Worm (Caenorhabditis elegans) whole organism, late embryonic: ENCODE measurements around the gene K07E1.1.

ENCODE experiments used
- C08G9.2 ChIP-seq: sonication (generic microtip); optimal IDR thresholded peaks from 2 replicates; lab custom pipeline; 2016; ENCODE audit warnings: mild to moderate bottlenecking, missing genetic modification characterization, moderate library complexity, missing compliant biosample characterization
- F13H6.1 ChIP-seq: sonication (generic microtip); optimal IDR thresholded peaks from 2 replicates; lab custom pipeline; 2016; ENCODE audit warnings: missing genetic modification characterization, missing compliant biosample characterization
- K02D7.2 ChIP-seq: sonication (generic microtip); optimal IDR thresholded peaks from 2 replicates; lab custom pipeline; 2017; ENCODE audit warnings: mild to moderate bottlenecking, missing genetic modification characterization, missing compliant biosample characterization
- Y22D7AL.16 ChIP-seq: sonication (generic microtip); optimal IDR thresholded peaks from 2 replicates; lab custom pipeline; 2016; ENCODE audit warnings: missing genetic modification characterization, missing compliant biosample characterization
- ahr-1 ChIP-seq: sonication (generic microtip); optimal IDR thresholded peaks from 2 replicates; lab custom pipeline; 2016; ENCODE audit warnings: missing genetic modification characterization, missing compliant biosample characterization
- ceh-24 ChIP-seq: sonication (generic microtip); optimal IDR thresholded peaks from 2 replicates; lab custom pipeline; 2016; ENCODE audit warnings: mild to moderate bottlenecking, missing genetic modification characterization, missing compliant biosample characterization
- ceh-30 ChIP-seq: fragments of 150-350 bp; optimal IDR thresholded peaks from 2 replicates; lab custom pipeline; 2014; ENCODE audit warnings: missing biosample characterization, missing genetic modification characterization
- ceh-31 ChIP-seq: sonication (generic microtip); optimal IDR thresholded peaks from 2 replicates; lab custom pipeline; 2016; ENCODE audit warnings: missing genetic modification characterization, missing compliant biosample characterization
- ceh-34 ChIP-seq: sonication (generic microtip); optimal IDR thresholded peaks from 2 replicates; lab custom pipeline; 2016; ENCODE audit warnings: mild to moderate bottlenecking, missing genetic modification characterization, missing compliant biosample characterization
- ceh-45 ChIP-seq: fragments of 200-800 bp; sonication (Bioruptor generic); IDR thresholded peaks from 2 replicates; pipeline ENCODE4 v1.3.6; 2022; ENCODE audit warnings: missing genetic modification reagents, missing genetic modification characterization, missing compliant biosample characterization
- ceh-48 ChIP-seq: sonication (generic microtip); optimal IDR thresholded peaks from 2 replicates; lab custom pipeline; 2016; ENCODE audit warnings: missing genetic modification characterization, inconsistent platforms, missing compliant biosample characterization
- ceh-6 ChIP-seq: fragments of 200-800 bp; sonication (Bioruptor generic); optimal IDR thresholded peaks from 2 replicates; lab custom pipeline; 2018; ENCODE audit warnings: mild to moderate bottlenecking, missing genetic modification characterization, missing compliant biosample characterization
- che-1 ChIP-seq: sonication (generic microtip); optimal IDR thresholded peaks from 2 replicates; lab custom pipeline; 2016; ENCODE audit warnings: mild to moderate bottlenecking, missing genetic modification characterization, missing compliant biosample characterization
- elt-2 ChIP-seq: sonication (generic microtip); optimal IDR thresholded peaks from 2 replicates; lab custom pipeline; 2016; ENCODE audit warnings: missing genetic modification reagents, missing genetic modification characterization, missing compliant biosample characterization
- eyg-1 ChIP-seq: sonication (generic microtip); optimal IDR thresholded peaks from 2 replicates; lab custom pipeline; 2016; ENCODE audit warnings: missing genotype, missing genetic modification characterization, missing compliant biosample characterization
- fkh-10 ChIP-seq: fragments of 150-350 bp; optimal IDR thresholded peaks from 2 replicates; lab custom pipeline; 2014; ENCODE audit warnings: missing biosample characterization, missing genetic modification reagents, missing genetic modification characterization
- hlh-13 ChIP-seq: fragments of 200-800 bp; sonication (Bioruptor generic); optimal IDR thresholded peaks from 2 replicates; lab custom pipeline; 2018; ENCODE audit warnings: mild to moderate bottlenecking, missing genetic modification characterization, missing compliant biosample characterization
- hlh-15 ChIP-seq: sonication (generic microtip); optimal IDR thresholded peaks from 2 replicates; lab custom pipeline; 2016; ENCODE audit warnings: missing genetic modification characterization, missing compliant biosample characterization
- hlh-30 ChIP-seq: sonication (generic microtip); optimal IDR thresholded peaks from 2 replicates; lab custom pipeline; 2017; ENCODE audit warnings: antibody characterized with exemption, missing genetic modification characterization, missing compliant biosample characterization; ENCODE audit not compliant: insufficient read depth
- hlh-6 ChIP-seq: sonication (generic microtip); optimal IDR thresholded peaks from 2 replicates; lab custom pipeline; 2016; ENCODE audit warnings: missing genotype, missing genetic modification characterization, missing compliant biosample characterization
- lim-6 ChIP-seq: sonication (generic microtip); optimal IDR thresholded peaks from 2 replicates; lab custom pipeline; 2016; ENCODE audit warnings: missing genetic modification characterization, missing compliant biosample characterization
- lin-11 ChIP-seq: fragments of 200-800 bp; sonication (Bioruptor generic); optimal IDR thresholded peaks from 2 replicates; lab custom pipeline; 2018; ENCODE audit warnings: mild to moderate bottlenecking, missing genetic modification characterization, missing compliant biosample characterization
- nfya-1 ChIP-seq: sonication (generic microtip); optimal IDR thresholded peaks from 2 replicates; lab custom pipeline; 2017; ENCODE audit warnings: missing genetic modification characterization, mild to moderate bottlenecking, missing compliant biosample characterization, antibody characterized with exemption, moderate library complexity
- odd-2 ChIP-seq: sonication (generic microtip); optimal IDR thresholded peaks from 2 replicates; lab custom pipeline; 2017; ENCODE audit warnings: antibody characterized with exemption, mild to moderate bottlenecking, missing genetic modification characterization, missing compliant biosample characterization
- pag-3 ChIP-seq: sonication (generic microtip); optimal IDR thresholded peaks from 2 replicates; lab custom pipeline; 2016; ENCODE audit warnings: missing compliant biosample characterization, missing genetic modification characterization, borderline replicate concordance
- pat-9 ChIP-seq: fragments of 200-800 bp; sonication (Bioruptor generic); optimal IDR thresholded peaks from 2 replicates; lab custom pipeline; 2018; ENCODE audit warnings: mild to moderate bottlenecking, missing genetic modification characterization, moderate library complexity, missing compliant biosample characterization
- pax-1 ChIP-seq: fragments of 150-350 bp; optimal IDR thresholded peaks from 2 replicates; lab custom pipeline; 2014; ENCODE audit warnings: missing biosample characterization, missing genetic modification characterization
- pha-2 ChIP-seq: sonication (generic microtip); optimal IDR thresholded peaks from 2 replicates; lab custom pipeline; 2017; ENCODE audit warnings: mild to moderate bottlenecking, missing genetic modification characterization, missing compliant biosample characterization
- ref-2 ChIP-seq: sonication (generic microtip); optimal IDR thresholded peaks from 2 replicates; lab custom pipeline; 2016; ENCODE audit warnings: missing genetic modification characterization, missing compliant biosample characterization
- sox-2 ChIP-seq: fragments of 200-800 bp; sonication (Bioruptor generic); IDR thresholded peaks from 2 replicates; pipeline ENCODE4 v1.3.6; 2022; ENCODE audit warnings: missing genetic modification reagents, missing genetic modification characterization, missing compliant biosample characterization
- tbx-2 ChIP-seq: sonication (generic microtip); optimal IDR thresholded peaks from 2 replicates; lab custom pipeline; 2016; ENCODE audit warnings: missing genetic modification characterization, missing compliant biosample characterization
- ttx-3 ChIP-seq: sonication (generic microtip); optimal IDR thresholded peaks from 2 replicates; lab custom pipeline; 2016; ENCODE audit warnings: missing genetic modification reagents, missing genetic modification characterization, missing compliant biosample characterization
- unc-42 ChIP-seq: sonication (generic microtip); optimal IDR thresholded peaks from 2 replicates; lab custom pipeline; 2016; ENCODE audit warnings: missing genotype, missing genetic modification characterization, missing compliant biosample characterization
- unc-55 ChIP-seq: sonication (generic microtip); optimal IDR thresholded peaks from 2 replicates; lab custom pipeline; 2017; ENCODE audit warnings: missing biosample characterization, missing genetic modification reagents, missing genetic modification characterization
- unc-86 ChIP-seq: sonication (generic microtip); optimal IDR thresholded peaks from 2 replicates; lab custom pipeline; 2016; ENCODE audit warnings: missing genetic modification characterization, missing compliant biosample characterization
- zip-5 ChIP-seq: sonication (generic microtip); optimal IDR thresholded peaks from 2 replicates; lab custom pipeline; 2016; ENCODE audit warnings: missing genetic modification characterization, missing compliant biosample characterization

K07E1.1 gene

ce11 chrII:4552088-4552487, 1.2 kb downstream of the K07E1.1 start:
- TF ChIP-seq pha-2 (tag; lab: Kevin White, UChicago), result no peak
- peak; percentile 59 for TF ChIP-seq elt-2 (tag; lab: Kevin White, UChicago)

- no peak for TF ChIP-seq hlh-30 (tag; lab: Kevin White, UChicago)
- TF ChIP-seq F13H6.1 (tag; lab: Kevin White, UChicago), result no peak
- no peak for TF ChIP-seq eyg-1
- TF ChIP-seq hlh-15 (tag; lab: Kevin White, UChicago), result no peak
- no peak for TF ChIP-seq pag-3 (tag; lab: Kevin White, UChicago)
Observed at ce11 chrII:4557487-4557886, 6.6 kb downstream of the K07E1.1 start, which contains the start of gene M03A1.3. M03A1.3 (plus strand) TSS chrII:4557787.

ce11 chrII:4560068-4560467, 9.2 kb downstream of the K07E1.1 start, which contains the start of gene M03A1.8:
M03A1.8 (plus strand) TSS chrII:4560336.
- TF ChIP-seq lim-6 (tag; lab: Kevin White, UChicago), result no peak
- no peak for TF ChIP-seq unc-42
- no peak for TF ChIP-seq ceh-24 (tag; lab: Kevin White, UChicago)
- TF ChIP-seq pha-2 (tag; lab: Kevin White, UChicago), result no peak
- TF ChIP-seq hlh-13 (GFP tag; lab: Kevin White, UChicago), result no peak
- TF ChIP-seq tbx-2 (tag; lab: Kevin White, UChicago), result no peak
- TF ChIP-seq hlh-30 (tag; lab: Kevin White, UChicago), result no peak
- no peak for TF ChIP-seq ceh-45 (GFP tag; lab: Robert Waterston, UW)
- no peak for TF ChIP-seq sox-2
- TF ChIP-seq ceh-6 (GFP tag; lab: Kevin White, UChicago), result no peak
- TF ChIP-seq odd-2, result no peak
- no peak for TF ChIP-seq ceh-48
- no peak for TF ChIP-seq pax-1 (tag; lab: Kevin White, UChicago)

- no peak for TF ChIP-seq fkh-10
- TF ChIP-seq unc-55 (GFP tag; lab: Kevin White, UChicago), result no peak
- TF ChIP-seq Y22D7AL.16 (tag; lab: Kevin White, UChicago), result no peak
- peak; percentile 95 for TF ChIP-seq elt-2 (tag; lab: Kevin White, UChicago)
Observed at ce11 chrII:4562503-4563000, 11.7 kb downstream of the K07E1.1 start, which contains the start of gene dao-2. dao-2 (plus strand) TSS chrII:4562950.

DNA sequence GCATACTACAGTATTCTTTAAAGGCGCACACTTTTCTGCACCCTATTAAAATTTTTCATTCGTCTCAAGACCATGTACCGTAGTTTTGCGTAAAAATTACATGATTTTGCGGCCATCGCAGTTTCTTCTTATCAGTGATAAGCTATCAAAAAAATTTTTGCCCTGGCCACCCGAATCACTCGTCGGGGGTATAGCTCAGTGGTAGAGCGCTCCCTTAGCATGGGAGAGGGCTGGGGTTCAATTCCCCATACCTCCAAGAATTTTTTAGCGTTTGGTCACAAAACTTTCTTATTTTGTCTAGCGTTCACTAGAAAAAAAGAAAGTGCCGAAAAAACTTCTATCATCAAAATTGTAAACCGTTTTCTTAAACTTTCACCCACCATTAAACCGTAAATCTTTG, 14.3 kb downstream of the K07E1.1 start:
- TF ChIP-seq elt-2 (tag; lab: Kevin White, UChicago), result peak; percentile 71
- no peak for TF ChIP-seq C08G9.2 (tag; lab: Kevin White, UChicago)

DNA sequence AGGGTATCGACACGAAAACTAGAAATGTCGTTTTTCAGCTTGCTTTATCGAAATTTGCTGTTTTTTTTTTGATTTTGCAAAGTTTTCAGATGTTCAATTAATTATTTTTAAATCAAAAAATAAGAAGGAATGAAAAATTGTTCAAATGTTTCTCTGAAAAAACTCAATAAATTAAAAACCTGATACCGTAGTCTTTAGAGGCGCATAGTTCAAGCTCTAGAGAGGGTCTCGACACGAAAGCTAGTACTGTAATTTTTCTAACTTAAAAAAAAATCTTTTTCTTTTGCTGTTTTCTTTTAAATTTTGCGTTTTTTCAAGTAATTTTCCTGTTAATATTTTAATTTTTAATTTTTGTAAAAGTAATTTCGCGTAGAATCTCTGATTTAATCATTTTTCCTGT, 15.4 kb downstream of the K07E1.1 start:
- TF ChIP-seq ahr-1 (no peak), eyg-1 (no peak), lim-6 (tag; lab: Kevin White, UChicago) (no peak)

DNA sequence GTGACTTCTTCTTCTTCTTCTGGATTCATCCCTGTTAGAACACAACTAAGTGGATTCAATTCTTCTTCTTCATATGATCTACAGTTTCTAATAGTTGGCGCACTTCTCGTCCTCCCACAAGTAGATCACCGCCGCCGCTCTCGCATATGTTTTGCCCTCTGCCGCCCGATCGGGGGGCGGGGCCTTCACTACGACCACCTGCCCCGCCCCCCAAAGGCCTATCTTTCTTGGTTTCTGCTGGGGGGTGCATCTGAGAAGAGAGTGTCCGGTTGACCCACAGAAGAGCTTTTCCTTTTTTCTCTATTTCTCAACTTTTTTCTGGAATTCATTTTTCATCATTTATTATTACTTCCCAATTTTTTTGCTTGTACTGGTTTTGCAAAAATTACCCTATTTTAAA, 20.2 kb downstream of the K07E1.1 start:
- TF ChIP-seq ref-2 (tag; lab: Kevin White, UChicago), result peak; percentile 1
- no peak for TF ChIP-seq hlh-6 (tag; lab: Kevin White, UChicago)
- TF ChIP-seq nfya-1, result peak; percentile 23
- peak; percentile 2 for TF ChIP-seq C08G9.2 (tag; lab: Kevin White, UChicago)
- no peak for TF ChIP-seq lin-11 (tag; lab: Kevin White, UChicago)
- peak; percentile 11 for TF ChIP-seq tbx-2 (tag; lab: Kevin White, UChicago)
- no peak for TF ChIP-seq K02D7.2 (tag; lab: Kevin White, UChicago)
- no peak for TF ChIP-seq ttx-3
- no peak for TF ChIP-seq pat-9 (tag; lab: Kevin White, UChicago)
- TF ChIP-seq hlh-30 (tag; lab: Kevin White, UChicago), result no peak
- peak; percentile 20 for TF ChIP-seq unc-86 (tag; lab: Kevin White, UChicago)
- TF ChIP-seq ceh-31 (tag; lab: Kevin White, UChicago), result peak; percentile 38
- no peak for TF ChIP-seq che-1
- no peak for TF ChIP-seq zip-5 (tag; lab: Kevin White, UChicago)
- TF ChIP-seq ceh-30 (tag; lab: Kevin White, UChicago), result no peak
- TF ChIP-seq ceh-34 (tag; lab: Kevin White, UChicago), result peak; percentile 1
- peak; percentile 33 for TF ChIP-seq elt-2 (tag; lab: Kevin White, UChicago)
